Fruit fly (Drosophila melanogaster) whole organism, embryonic: ENCODE results near the gene CG44139.

Source experiments
- BEAF-32 ChIP-seq: fragments of 200-800 bp; sonication (Bioruptor generic); optimal IDR thresholded peaks from 3 replicates; lab custom pipeline; 2017; ENCODE audit warnings: missing biosample characterization, missing genetic modification characterization, mild to moderate bottlenecking, moderate library complexity, missing genetic modification reagents
- CG10267 ChIP-seq: fragments of 200-800 bp; sonication (Bioruptor generic); optimal IDR thresholded peaks from 2 replicates; lab custom pipeline; 2018; ENCODE audit warnings: missing biosample characterization, mild to moderate bottlenecking, missing genetic modification characterization, moderate library complexity
- CG10979 ChIP-seq: fragments of 200-800 bp; sonication (Bioruptor generic); optimal IDR thresholded peaks from 2 replicates; lab custom pipeline; 2018; ENCODE audit warnings: missing biosample characterization, mild to moderate bottlenecking, missing genetic modification characterization, moderate library complexity
- CG12391 ChIP-seq: fragments of 200-800 bp; sonication (Bioruptor generic); optimal IDR thresholded peaks from 3 replicates; lab custom pipeline; 2018; ENCODE audit warnings: missing biosample characterization, mild to moderate bottlenecking, missing genetic modification characterization, moderate library complexity
- CG15696 ChIP-seq: fragments of 200-800 bp; sonication (Bioruptor generic); optimal IDR thresholded peaks from 2 replicates; lab custom pipeline; 2019; ENCODE audit warnings: missing biosample characterization, mild to moderate bottlenecking, missing genetic modification characterization, moderate library complexity
- CG17829 ChIP-seq: fragments of 200-800 bp; optimal IDR thresholded peaks from 2 replicates; lab custom pipeline; 2019; ENCODE audit warnings: missing biosample characterization, mild to moderate bottlenecking, missing genetic modification characterization, moderate library complexity
- CG18011 ChIP-seq: fragments of 200-800 bp; sonication (Bioruptor generic); optimal IDR thresholded peaks from 2 replicates; lab custom pipeline; 2017; ENCODE audit warnings: missing biosample characterization, missing genetic modification characterization, mild to moderate bottlenecking, moderate library complexity, missing genotype
- CG18262 ChIP-seq: fragments of 200-800 bp; optimal IDR thresholded peaks from 3 replicates; lab custom pipeline; 2019; ENCODE audit warnings: missing biosample characterization, mild to moderate bottlenecking, missing genetic modification characterization, moderate library complexity
- CG2129 ChIP-seq: fragments of 200-800 bp; sonication (Bioruptor generic); IDR thresholded peaks from 2 replicates; pipeline ENCODE4 v1.3.6; 2022; ENCODE audit warnings: missing biosample characterization, missing genetic modification characterization; ENCODE audit not compliant: partially characterized antibody
- CG2199 ChIP-seq: fragments of 200-800 bp; sonication (Bioruptor generic); IDR thresholded peaks from 3 replicates; pipeline ENCODE4 v1.3.6; 2022; ENCODE audit warnings: missing biosample characterization, missing genetic modification characterization
- CG2875 ChIP-seq: fragments of 200-800 bp; sonication (Bioruptor generic); optimal IDR thresholded peaks from 2 replicates; lab custom pipeline; 2017; ENCODE audit warnings: missing biosample characterization, mild to moderate bottlenecking, missing genetic modification characterization, missing genetic modification reagents
- CG4730 ChIP-seq: fragments of 200-800 bp; sonication (Bioruptor generic); IDR thresholded peaks from 2 replicates; pipeline ENCODE4 v1.3.6; 2022; ENCODE audit warnings: missing biosample characterization, missing genetic modification characterization
- CG5180 ChIP-seq: fragments of 200-800 bp; sonication (Bioruptor generic); optimal IDR thresholded peaks from 3 replicates; lab custom pipeline; 2017; ENCODE audit warnings: missing biosample characterization, missing genetic modification characterization, mild to moderate bottlenecking, moderate library complexity, missing genetic modification reagents
- CG8924 ChIP-seq: fragments of 200-800 bp; optimal IDR thresholded peaks from 3 replicates; lab custom pipeline; 2019; ENCODE audit warnings: missing biosample characterization, mild to moderate bottlenecking, missing genetic modification characterization, moderate library complexity
- CG9727 ChIP-seq: fragments of 200-800 bp; sonication (Bioruptor generic); optimal IDR thresholded peaks from 3 replicates; lab custom pipeline; 2017; ENCODE audit warnings: missing biosample characterization, mild to moderate bottlenecking, missing genetic modification characterization
- CTCF ChIP-seq: fragments of 200-800 bp; sonication (Bioruptor generic); optimal IDR thresholded peaks from 2 replicates; lab custom pipeline; 2017; ENCODE audit warnings: missing biosample characterization, mild to moderate bottlenecking, missing genetic modification characterization, moderate library complexity
- Camta ChIP-seq: fragments of 200-800 bp; sonication (Bioruptor generic); optimal IDR thresholded peaks from 2 replicates; lab custom pipeline; 2016; ENCODE audit warnings: missing biosample characterization, missing genetic modification characterization
- D19A ChIP-seq: fragments of 200-800 bp; optimal IDR thresholded peaks from 3 replicates; lab custom pipeline; 2019; ENCODE audit warnings: missing biosample characterization, mild to moderate bottlenecking, missing genetic modification characterization, moderate library complexity
- Dll ChIP-seq: fragments of 200-800 bp; sonication (Bioruptor generic); IDR thresholded peaks from 4 replicates; pipeline ENCODE4 v1.3.6; 2022; ENCODE audit warnings: missing biosample characterization, missing genetic modification characterization; ENCODE audit not compliant: partially characterized antibody
- Ets65A ChIP-seq: fragments of 200-800 bp; sonication (Bioruptor generic); peaks from one replicate; lab custom pipeline; 2016; ENCODE audit warnings: missing biosample characterization, missing genetic modification characterization
- Rfx ChIP-seq: fragments of 200-800 bp; sonication (Bioruptor generic); IDR thresholded peaks from 2 replicates; pipeline ENCODE4 v1.3.6; 2022; ENCODE audit warnings: missing biosample characterization, missing genetic modification characterization
- Scr ChIP-seq: fragments of 200-800 bp; sonication (Bioruptor generic); IDR thresholded peaks from 2 replicates; pipeline ENCODE4 v1.3.6; 2022; ENCODE audit warnings: missing biosample characterization, missing genetic modification characterization; ENCODE audit not compliant: partially characterized antibody
- Sry-δ ChIP-seq: fragments of 200-800 bp; sonication (Bioruptor generic); optimal IDR thresholded peaks from 2 replicates; lab custom pipeline; 2016; ENCODE audit warnings: missing biosample characterization, missing genetic modification characterization
- ash1 ChIP-seq: fragments of 200-800 bp; sonication (Bioruptor generic); optimal IDR thresholded peaks from 2 replicates; lab custom pipeline; 2018; ENCODE audit warnings: missing biosample characterization, mild to moderate bottlenecking, missing genetic modification characterization
- cg ChIP-seq: fragments of 200-800 bp; sonication (Bioruptor generic); optimal IDR thresholded peaks from 3 replicates; lab custom pipeline; 2019; ENCODE audit warnings: missing biosample characterization, mild to moderate bottlenecking, missing genetic modification characterization, moderate library complexity
- ci ChIP-seq: fragments of 200-800 bp; sonication (Bioruptor generic); IDR thresholded peaks from 3 replicates; pipeline ENCODE4 v1.3.6; 2022; ENCODE audit warnings: missing biosample characterization, missing genetic modification characterization
- crol ChIP-seq: fragments of 200-800 bp; sonication (Bioruptor generic); IDR thresholded peaks from 2 replicates; pipeline ENCODE4 v1.3.6; 2022; ENCODE audit warnings: missing biosample characterization, missing genetic modification characterization
- dmrt11E ChIP-seq: fragments of 200-800 bp; sonication (Bioruptor generic); optimal IDR thresholded peaks from 3 replicates; lab custom pipeline; 2018; ENCODE audit warnings: missing biosample characterization, mild to moderate bottlenecking, missing genetic modification characterization, moderate library complexity
- dpn ChIP-seq, 2 experiments: fragments of 200-800 bp; sonication (Bioruptor generic); optimal IDR thresholded peaks; 3 replicates each; lab custom pipeline; 2016; ENCODE audit warnings: missing biosample characterization in 2 of 2, missing genetic modification characterization in 2 of 2
- dysf ChIP-seq: fragments of 200-800 bp; sonication (Bioruptor generic); IDR thresholded peaks from 3 replicates; pipeline ENCODE4 v1.3.6; 2022; ENCODE audit warnings: missing biosample characterization, missing genetic modification characterization
- fd102C ChIP-seq: fragments of 200-800 bp; sonication (Bioruptor generic); optimal IDR thresholded peaks from 2 replicates; lab custom pipeline; 2018; ENCODE audit warnings: missing biosample characterization, mild to moderate bottlenecking, missing genetic modification characterization, moderate library complexity
- fd64A ChIP-seq: fragments of 200-800 bp; sonication (Bioruptor generic); optimal IDR thresholded peaks from 3 replicates; lab custom pipeline; 2018; ENCODE audit warnings: missing biosample characterization, mild to moderate bottlenecking, missing genetic modification characterization
- jing ChIP-seq: fragments of 200-800 bp; sonication (Bioruptor generic); optimal IDR thresholded peaks from 2 replicates; lab custom pipeline; 2018; ENCODE audit warnings: missing biosample characterization, mild to moderate bottlenecking, missing genetic modification characterization
- lola ChIP-seq, 3 experiments: fragments of >200 bp in 2 of 3; fragments of 200-800 bp in 1 of 3; sonication (Bioruptor generic) in 1 of 3; optimal IDR thresholded peaks; 2 replicates each; lab custom pipeline; 2017 to 2019; ENCODE audit warnings: missing biosample characterization in 3 of 3, missing genetic modification characterization in 3 of 3, mild to moderate bottlenecking in 1 of 3, moderate library complexity in 1 of 3
- oc ChIP-seq: fragments of 200-800 bp; sonication (Bioruptor generic); optimal IDR thresholded peaks from 2 replicates; lab custom pipeline; 2018; ENCODE audit warnings: missing biosample characterization, mild to moderate bottlenecking, missing genetic modification characterization, moderate library complexity
- phol ChIP-seq: fragments of 200-800 bp; sonication (Bioruptor generic); optimal IDR thresholded peaks from 3 replicates; lab custom pipeline; 2018; ENCODE audit warnings: missing biosample characterization, mild to moderate bottlenecking, missing genetic modification characterization, moderate library complexity
- pros ChIP-seq: fragments of 200-800 bp; sonication (Bioruptor generic); optimal IDR thresholded peaks from 3 replicates; lab custom pipeline; 2019; ENCODE audit warnings: missing biosample characterization, mild to moderate bottlenecking, missing genetic modification characterization, moderate library complexity
- ranshi ChIP-seq: fragments of 200-800 bp; sonication (Bioruptor generic); IDR thresholded peaks from 2 replicates; pipeline ENCODE4 v1.3.6; 2022; ENCODE audit warnings: missing biosample characterization, missing genetic modification characterization
- repo ChIP-seq: fragments of 200-800 bp; sonication (Bioruptor generic); optimal IDR thresholded peaks from 2 replicates; lab custom pipeline; 2016; ENCODE audit warnings: missing biosample characterization, missing genetic modification characterization
- run ChIP-seq: fragments of 200-800 bp; sonication (Bioruptor generic); optimal IDR thresholded peaks from 3 replicates; lab custom pipeline; 2018; ENCODE audit warnings: missing biosample characterization, mild to moderate bottlenecking, missing genetic modification characterization
- sd ChIP-seq: fragments of 200-800 bp; sonication (Bioruptor generic); optimal IDR thresholded peaks from 3 replicates; lab custom pipeline; 2018; ENCODE audit warnings: missing biosample characterization, mild to moderate bottlenecking, missing genetic modification characterization, moderate library complexity
- sens ChIP-seq: fragments of 200-800 bp; sonication (Bioruptor generic); peaks from one replicate; lab custom pipeline; 2016; ENCODE audit warnings: missing biosample characterization, missing genetic modification characterization
- sim ChIP-seq: fragments of 200-800 bp; sonication (Bioruptor generic); IDR thresholded peaks from 2 replicates; pipeline ENCODE4 v1.3.6; 2022; ENCODE audit warnings: missing biosample characterization, missing genetic modification characterization
- sqz ChIP-seq: fragments of 200-800 bp; sonication (Bioruptor generic); optimal IDR thresholded peaks from 3 replicates; lab custom pipeline; 2018; ENCODE audit warnings: missing biosample characterization, mild to moderate bottlenecking, missing genetic modification characterization
- stc ChIP-seq: fragments of 200-800 bp; sonication (Bioruptor generic); IDR thresholded peaks from 2 replicates; pipeline ENCODE4 v1.3.6; 2022; ENCODE audit warnings: missing biosample characterization, missing genetic modification characterization
- twi ChIP-seq: fragments of 200-800 bp; optimal IDR thresholded peaks from 2 replicates; lab custom pipeline; 2019; ENCODE audit warnings: missing biosample characterization, mild to moderate bottlenecking, missing genetic modification characterization, moderate library complexity
- zen ChIP-seq: fragments of 200-800 bp; sonication (Bioruptor generic); optimal IDR thresholded peaks from 3 replicates; lab custom pipeline; 2018; ENCODE audit warnings: missing biosample characterization, mild to moderate bottlenecking, missing genetic modification characterization, moderate library complexity

The CG44139 gene

dm6 chr2L:2459238-2459637, 34.6 kb downstream of the CG44139 start:
- TF ChIP-seq jing (GFP tag; lab: Kevin White, UChicago), result no peak
- TF ChIP-seq D19A (tag; lab: Kevin White, UChicago), result peak; percentile 90
- TF ChIP-seq CG2875, result no peak
- TF ChIP-seq zen (tag; lab: Kevin White, UChicago), result peak; percentile 19
- TF ChIP-seq sens (GFP tag; lab: Kevin White, UChicago), result peak; percentile 50
- TF ChIP-seq CG5180 (GFP tag; lab: Kevin White, UChicago), result no peak

- TF ChIP-seq CG18262 (tag; lab: Kevin White, UChicago) (peak; percentile 44), Ets65A (GFP tag; lab: Kevin White, UChicago) (peak; percentile 92), sqz (GFP tag; lab: Kevin White, UChicago) (no peak), ash1 (GFP tag; lab: Kevin White, UChicago) (no peak), dysf (no peak), CG15696 (peak; percentile 74), CG10979 (tag; lab: Kevin White, UChicago) (peak; percentile 36), dpn (GFP tag; optimal IDR thresholded peaks at IDR 0.05; lab: Kevin White, UChicago) (no peak), Sry-δ (peak; percentile 28), D19A (tag; lab: Kevin White, UChicago) (peak; percentile 30), fd64A (no peak), CG18011 (no peak), BEAF-32 (GFP tag; lab: Kevin White, UChicago) (peak; percentile 56), ranshi (GFP tag; lab: Robert Waterston, UW) (no peak), twi (tag; lab: Kevin White, UChicago) (no peak), CG10267 (peak; percentile 10), crol (GFP tag; lab: Robert Waterston, UW) (peak; percentile 98), CG12391 (peak; percentile 20), Scr (GFP tag; lab: Robert Waterston, UW) (peak; percentile 54), dmrt11E (tag; lab: Kevin White, UChicago) (peak; percentile 60), ci (0 out of 3 replicates have a peak, but pooled peaks have one; percentile 48), CG17829 (peak; percentile 14), Dll (GFP tag; lab: Robert Waterston, UW) (peak; percentile 64; the same call in 3 of the 4 replicates), cg (GFP tag; lab: Kevin White, UChicago) (peak; percentile 42), repo (GFP tag; lab: Kevin White, UChicago) (no peak), sim (GFP tag; lab: Robert Waterston, UW) (no peak), stc (GFP tag; lab: Robert Waterston, UW) (no peak), CG8924 (peak; percentile 13), sd (tag; lab: Kevin White, UChicago) (peak; percentile 43), sens (GFP tag; lab: Kevin White, UChicago) (peak; percentile 88), CG2129 (GFP tag; lab: Robert Waterston, UW) (peak; percentile 44; the same call in 1 of the 2 replicates), CG9727 (GFP tag; lab: Kevin White, UChicago) (peak; percentile 17), CG4730 (GFP tag; lab: Robert Waterston, UW) (no peak), run (tag; lab: Kevin White, UChicago) (no peak), CG2199 (GFP tag; lab: Robert Waterston, UW) (peak; percentile 69; the same call in 2 of the 3 replicates), Rfx (no peak), lola (GFP tag; optimal IDR thresholded peaks at IDR 0.05; lab: Kevin White, UChicago) (peak in 1 of 3 experiments; percentile 55), Camta (GFP tag; lab: Kevin White, UChicago) (no peak), pros (GFP tag; lab: Kevin White, UChicago) (peak; percentile 85), oc (tag; lab: Kevin White, UChicago) (peak; percentile 69), CTCF (GFP tag; lab: Kevin White, UChicago) (no peak), fd102C (GFP tag; lab: Kevin White, UChicago) (peak; percentile 16), phol (tag; lab: Kevin White, UChicago) (peak; percentile 17)
These were observed 36.9 kb downstream of the CG44139 start for dm6 chr2L:2461322-2461999.
